Worm (Caenorhabditis elegans): Measurements from ENCODE around the gene cyp-13A4.

DNA sequence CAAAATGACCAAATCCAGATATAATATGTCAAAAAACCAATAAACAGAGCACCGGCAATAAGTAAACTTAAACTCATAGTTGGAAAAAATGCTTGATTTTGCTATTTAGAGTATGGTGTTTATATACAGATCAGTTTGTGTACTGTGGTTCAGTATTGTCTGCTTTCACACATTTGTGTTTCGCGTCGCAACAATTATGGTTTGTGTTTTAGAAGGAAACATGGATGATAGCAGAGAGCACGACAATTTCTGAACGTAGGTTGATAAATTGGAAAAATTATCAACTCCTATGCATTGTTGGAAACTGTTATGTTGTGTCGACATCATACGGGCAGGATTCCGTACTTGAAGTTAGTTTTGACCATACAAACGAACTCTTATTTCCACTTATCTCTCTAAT lies at the start of gene cyp-13A4:
- TF ChIP-seq crh-2 (tag; optimal IDR thresholded peaks at IDR 0.05) (no peak), lin-39 (tag; optimal IDR thresholded peaks at IDR 0.05) (no peak), snpc-4 (tag; optimal IDR thresholded peaks at IDR 0.05) (no peak), nhr-6 (tag; optimal IDR thresholded peaks at IDR 0.05) (no peak), ama-1 (optimal IDR thresholded peaks at IDR 0.05) (no peak), zag-1 (tag; optimal IDR thresholded peaks at IDR 0.05) (no peak), nhr-10 (tag; optimal IDR thresholded peaks at IDR 0.05) (no peak), F13H6.1 (tag; optimal IDR thresholded peaks at IDR 0.05) (no peak), C34F6.9 (tag; optimal IDR thresholded peaks at IDR 0.05) (no peak), ceh-82 (tag; optimal IDR thresholded peaks at IDR 0.05) (no peak), nhr-237 (tag; optimal IDR thresholded peaks at IDR 0.05) (no peak), mdl-1 (tag; optimal IDR thresholded peaks at IDR 0.05) (no peak), blmp-1 (tag; optimal IDR thresholded peaks at IDR 0.05; ENCODE audit: insufficient read depth) (no peak)

Data from whole organism, L2 larva.